Worm (Caenorhabditis elegans) whole organism, late embryonic: ENCODE data around the gene vps-52.

Experiments
- C08G9.2 ChIP-seq: sonication (generic microtip); optimal IDR thresholded peaks from 2 replicates; lab custom pipeline; 2016; ENCODE audit warnings: mild to moderate bottlenecking, missing genetic modification characterization, moderate library complexity, missing compliant biosample characterization
- K02D7.2 ChIP-seq: sonication (generic microtip); optimal IDR thresholded peaks from 2 replicates; lab custom pipeline; 2017; ENCODE audit warnings: mild to moderate bottlenecking, missing genetic modification characterization, missing compliant biosample characterization
- K09A11.1 ChIP-seq: sonication (generic microtip); optimal IDR thresholded peaks from 2 replicates; lab custom pipeline; 2017; ENCODE audit warnings: antibody characterized with exemption, mild to moderate bottlenecking, missing genetic modification characterization, missing compliant biosample characterization; ENCODE audit not compliant: insufficient read depth
- T23F11.4 ChIP-seq: fragments of 200-800 bp; sonication (Bioruptor generic); optimal IDR thresholded peaks from 2 replicates; lab custom pipeline; 2018; ENCODE audit warnings: mild to moderate bottlenecking, missing genetic modification characterization, missing compliant biosample characterization
- Y22D7AL.16 ChIP-seq: sonication (generic microtip); optimal IDR thresholded peaks from 2 replicates; lab custom pipeline; 2016; ENCODE audit warnings: missing genetic modification characterization, missing compliant biosample characterization
- ahr-1 ChIP-seq: sonication (generic microtip); optimal IDR thresholded peaks from 2 replicates; lab custom pipeline; 2016; ENCODE audit warnings: missing genetic modification characterization, missing compliant biosample characterization
- ama-1 ChIP-seq: fragments of 150-350 bp; optimal IDR thresholded peaks from 2 replicates; lab custom pipeline; 2014
- ceh-14 ChIP-seq: sonication (generic microtip); optimal IDR thresholded peaks from 2 replicates; lab custom pipeline; 2016; ENCODE audit warnings: missing genotype, missing genetic modification characterization, missing compliant biosample characterization
- ceh-18 ChIP-seq: sonication (generic microtip); optimal IDR thresholded peaks from 2 replicates; lab custom pipeline; 2016; ENCODE audit warnings: missing genetic modification characterization, missing compliant biosample characterization
- ceh-2 ChIP-seq: sonication (generic microtip); optimal IDR thresholded peaks from 2 replicates; lab custom pipeline; 2016; ENCODE audit warnings: missing genotype, missing genetic modification characterization, missing compliant biosample characterization
- ceh-24 ChIP-seq: sonication (generic microtip); optimal IDR thresholded peaks from 2 replicates; lab custom pipeline; 2016; ENCODE audit warnings: mild to moderate bottlenecking, missing genetic modification characterization, missing compliant biosample characterization
- ceh-30 ChIP-seq: fragments of 150-350 bp; optimal IDR thresholded peaks from 2 replicates; lab custom pipeline; 2014; ENCODE audit warnings: missing biosample characterization, missing genetic modification characterization
- ceh-31 ChIP-seq: sonication (generic microtip); optimal IDR thresholded peaks from 2 replicates; lab custom pipeline; 2016; ENCODE audit warnings: missing genetic modification characterization, missing compliant biosample characterization
- ceh-6 ChIP-seq: fragments of 200-800 bp; sonication (Bioruptor generic); optimal IDR thresholded peaks from 2 replicates; lab custom pipeline; 2018; ENCODE audit warnings: mild to moderate bottlenecking, missing genetic modification characterization, missing compliant biosample characterization
- che-1 ChIP-seq: sonication (generic microtip); optimal IDR thresholded peaks from 2 replicates; lab custom pipeline; 2016; ENCODE audit warnings: mild to moderate bottlenecking, missing genetic modification characterization, missing compliant biosample characterization
- dve-1 ChIP-seq: sonication (generic microtip); optimal IDR thresholded peaks from 2 replicates; lab custom pipeline; 2017; ENCODE audit warnings: antibody characterized with exemption, mild to moderate bottlenecking, missing genetic modification characterization, missing compliant biosample characterization
- elt-2 ChIP-seq: sonication (generic microtip); optimal IDR thresholded peaks from 2 replicates; lab custom pipeline; 2016; ENCODE audit warnings: missing genetic modification reagents, missing genetic modification characterization, missing compliant biosample characterization
- elt-4 ChIP-seq: sonication (generic microtip); optimal IDR thresholded peaks from 2 replicates; lab custom pipeline; 2016; ENCODE audit warnings: missing genetic modification characterization, missing compliant biosample characterization
- ets-4 ChIP-seq: sonication (generic microtip); optimal IDR thresholded peaks from 2 replicates; lab custom pipeline; 2016; ENCODE audit warnings: missing genetic modification characterization, missing compliant biosample characterization
- eyg-1 ChIP-seq: sonication (generic microtip); optimal IDR thresholded peaks from 2 replicates; lab custom pipeline; 2016; ENCODE audit warnings: missing genotype, missing genetic modification characterization, missing compliant biosample characterization
- fax-1 ChIP-seq: sonication (generic microtip); optimal IDR thresholded peaks from 2 replicates; lab custom pipeline; 2016; ENCODE audit warnings: missing genotype, missing genetic modification characterization, missing compliant biosample characterization
- fkh-10 ChIP-seq: fragments of 150-350 bp; optimal IDR thresholded peaks from 2 replicates; lab custom pipeline; 2014; ENCODE audit warnings: missing biosample characterization, missing genetic modification reagents, missing genetic modification characterization
- fkh-6 ChIP-seq: sonication (generic microtip); optimal IDR thresholded peaks from 2 replicates; lab custom pipeline; 2016; ENCODE audit warnings: missing genetic modification characterization, missing compliant biosample characterization
- gmeb-2 ChIP-seq: sonication (generic microtip); optimal IDR thresholded peaks from 2 replicates; lab custom pipeline; 2016; ENCODE audit warnings: missing genetic modification characterization, inconsistent platforms, missing compliant biosample characterization
- hlh-13 ChIP-seq: fragments of 200-800 bp; sonication (Bioruptor generic); optimal IDR thresholded peaks from 2 replicates; lab custom pipeline; 2018; ENCODE audit warnings: mild to moderate bottlenecking, missing genetic modification characterization, missing compliant biosample characterization
- hlh-15 ChIP-seq: sonication (generic microtip); optimal IDR thresholded peaks from 2 replicates; lab custom pipeline; 2016; ENCODE audit warnings: missing genetic modification characterization, missing compliant biosample characterization
- hlh-6 ChIP-seq: sonication (generic microtip); optimal IDR thresholded peaks from 2 replicates; lab custom pipeline; 2016; ENCODE audit warnings: missing genotype, missing genetic modification characterization, missing compliant biosample characterization
- hlh-8 ChIP-seq: sonication (generic microtip); optimal IDR thresholded peaks from 2 replicates; lab custom pipeline; 2016; ENCODE audit warnings: missing genotype, missing genetic modification characterization, missing compliant biosample characterization
- lim-6 ChIP-seq: sonication (generic microtip); optimal IDR thresholded peaks from 2 replicates; lab custom pipeline; 2016; ENCODE audit warnings: missing genetic modification characterization, missing compliant biosample characterization
- mec-3 ChIP-seq: sonication (generic microtip); optimal IDR thresholded peaks from 2 replicates; lab custom pipeline; 2016; ENCODE audit warnings: borderline replicate concordance, missing genetic modification characterization, missing compliant biosample characterization
- nfya-1 ChIP-seq: sonication (generic microtip); optimal IDR thresholded peaks from 2 replicates; lab custom pipeline; 2017; ENCODE audit warnings: missing genetic modification characterization, mild to moderate bottlenecking, missing compliant biosample characterization, antibody characterized with exemption, moderate library complexity
- nhr-11 ChIP-seq: fragments of 150-350 bp; optimal IDR thresholded peaks from 2 replicates; lab custom pipeline; 2014; ENCODE audit warnings: missing biosample characterization, missing genetic modification characterization
- nhr-232 ChIP-seq: sonication (generic microtip); optimal IDR thresholded peaks from 2 replicates; lab custom pipeline; 2016; ENCODE audit warnings: missing genetic modification characterization, missing compliant biosample characterization
- npax-4 ChIP-seq: sonication (generic microtip); optimal IDR thresholded peaks from 2 replicates; lab custom pipeline; 2016; ENCODE audit warnings: missing genetic modification characterization, missing compliant biosample characterization
- pat-9 ChIP-seq: fragments of 200-800 bp; sonication (Bioruptor generic); optimal IDR thresholded peaks from 2 replicates; lab custom pipeline; 2018; ENCODE audit warnings: mild to moderate bottlenecking, missing genetic modification characterization, moderate library complexity, missing compliant biosample characterization
- pha-2 ChIP-seq: sonication (generic microtip); optimal IDR thresholded peaks from 2 replicates; lab custom pipeline; 2017; ENCODE audit warnings: mild to moderate bottlenecking, missing genetic modification characterization, missing compliant biosample characterization
- pha-4 ChIP-seq: fragments of 150-350 bp; optimal IDR thresholded peaks from 2 replicates; lab custom pipeline; 2018; ENCODE audit warnings: missing biosample characterization, missing genetic modification reagents, missing genetic modification characterization
- pqm-1 ChIP-seq: sonication (generic microtip); optimal IDR thresholded peaks from 2 replicates; lab custom pipeline; 2016; ENCODE audit warnings: missing genetic modification characterization, missing compliant biosample characterization
- pros-1 ChIP-seq: fragments of 150-350 bp; optimal IDR thresholded peaks from 2 replicates; lab custom pipeline; 2014; ENCODE audit warnings: missing biosample characterization, missing genetic modification reagents, missing genetic modification characterization
- ref-2 ChIP-seq: sonication (generic microtip); optimal IDR thresholded peaks from 2 replicates; lab custom pipeline; 2016; ENCODE audit warnings: missing genetic modification characterization, missing compliant biosample characterization
- rnt-1 ChIP-seq: sonication (generic microtip); optimal IDR thresholded peaks from 2 replicates; lab custom pipeline; 2016; ENCODE audit warnings: missing genetic modification characterization, missing compliant biosample characterization
- sox-2 ChIP-seq: fragments of 200-800 bp; sonication (Bioruptor generic); IDR thresholded peaks from 2 replicates; pipeline ENCODE4 v1.3.6; 2022; ENCODE audit warnings: missing genetic modification reagents, missing genetic modification characterization, missing compliant biosample characterization
- syd-9 ChIP-seq: sonication (generic microtip); optimal IDR thresholded peaks from 2 replicates; lab custom pipeline; 2016; ENCODE audit warnings: mild to moderate bottlenecking, missing genetic modification characterization, moderate library complexity, missing compliant biosample characterization
- tbx-2 ChIP-seq: sonication (generic microtip); optimal IDR thresholded peaks from 2 replicates; lab custom pipeline; 2016; ENCODE audit warnings: missing genetic modification characterization, missing compliant biosample characterization
- tbx-7 ChIP-seq: sonication (generic microtip); optimal IDR thresholded peaks from 2 replicates; lab custom pipeline; 2016; ENCODE audit warnings: missing genotype, missing genetic modification characterization, missing compliant biosample characterization
- ttx-3 ChIP-seq: sonication (generic microtip); optimal IDR thresholded peaks from 2 replicates; lab custom pipeline; 2016; ENCODE audit warnings: missing genetic modification reagents, missing genetic modification characterization, missing compliant biosample characterization
- unc-55 ChIP-seq: sonication (generic microtip); optimal IDR thresholded peaks from 2 replicates; lab custom pipeline; 2017; ENCODE audit warnings: missing biosample characterization, missing genetic modification reagents, missing genetic modification characterization
- zip-5 ChIP-seq: sonication (generic microtip); optimal IDR thresholded peaks from 2 replicates; lab custom pipeline; 2016; ENCODE audit warnings: missing genetic modification characterization, missing compliant biosample characterization

Gene vps-52

DNA sequence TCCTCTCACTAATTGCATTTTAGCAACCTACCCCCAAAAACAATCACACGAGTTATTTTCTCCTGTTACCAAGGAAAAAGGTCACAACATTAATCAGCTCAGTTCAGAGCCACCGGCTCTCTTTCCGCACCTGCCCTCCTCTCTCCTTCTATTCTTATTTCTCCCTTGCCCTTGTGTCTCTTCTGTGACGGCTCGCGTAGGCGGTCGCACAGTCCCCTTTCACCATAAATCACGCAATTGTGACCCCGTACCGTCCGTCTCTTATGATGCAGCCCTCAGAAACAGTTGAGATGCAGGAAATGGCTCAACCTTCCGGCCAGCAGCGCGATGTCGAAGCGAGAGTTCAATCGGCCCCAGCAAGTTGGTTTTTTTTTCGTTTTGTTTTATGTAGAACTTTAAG is 2.5 kb upstream of the vps-52 start, which contains the start of gene sto-1:
Gene sto-1 (plus strand): TSS at position 200 of the 400 bp plus-strand sequence.
- TF ChIP-seq pha-4 (no peak), pqm-1 (tag; lab: Kevin White, UChicago) (no peak), tbx-7 (tag; lab: Kevin White, UChicago) (no peak), ttx-3 (tag; lab: Kevin White, UChicago) (no peak), ahr-1 (no peak), pros-1 (tag; lab: Kevin White, UChicago) (no peak), che-1 (tag; lab: Kevin White, UChicago) (no peak), ceh-18 (tag; lab: Kevin White, UChicago) (no peak), eyg-1 (tag; lab: Kevin White, UChicago) (no peak), ceh-31 (peak; percentile 4), nhr-232 (tag; lab: Kevin White, UChicago) (peak; percentile 5), ets-4 (tag; lab: Kevin White, UChicago) (no peak), ceh-2 (tag; lab: Kevin White, UChicago) (no peak), rnt-1 (tag; lab: Kevin White, UChicago) (no peak), ceh-30 (tag; lab: Kevin White, UChicago) (no peak), ceh-14 (tag; lab: Kevin White, UChicago) (no peak), hlh-6 (tag; lab: Kevin White, UChicago) (peak; percentile 59), fkh-10 (no peak), unc-55 (GFP tag; lab: Kevin White, UChicago) (no peak), elt-4 (tag; lab: Kevin White, UChicago) (no peak), ceh-24 (tag; lab: Kevin White, UChicago) (no peak), elt-2 (no peak), fax-1 (tag; lab: Kevin White, UChicago) (no peak), hlh-15 (tag; lab: Kevin White, UChicago) (no peak), C08G9.2 (tag; lab: Kevin White, UChicago) (peak; percentile 46), syd-9 (tag; lab: Kevin White, UChicago) (no peak), zip-5 (tag; lab: Kevin White, UChicago) (no peak), tbx-2 (tag; lab: Kevin White, UChicago) (peak; percentile 12), lim-6 (tag; lab: Kevin White, UChicago) (no peak), Y22D7AL.16 (tag; lab: Kevin White, UChicago) (no peak), hlh-13 (GFP tag; lab: Kevin White, UChicago) (no peak), fkh-6 (peak; percentile 37), T23F11.4 (GFP tag; lab: Kevin White, UChicago) (no peak), pat-9 (no peak), ceh-6 (GFP tag; lab: Kevin White, UChicago) (no peak), nhr-11 (tag; lab: Kevin White, UChicago) (no peak), ref-2 (tag; lab: Kevin White, UChicago) (peak; percentile 38), ama-1 (no peak), hlh-8 (no peak), K02D7.2 (no peak), sox-2 (GFP tag; lab: Robert Waterston, UW) (no peak), nfya-1 (tag; lab: Kevin White, UChicago) (no peak), mec-3 (tag; lab: Kevin White, UChicago) (no peak)

DNA sequence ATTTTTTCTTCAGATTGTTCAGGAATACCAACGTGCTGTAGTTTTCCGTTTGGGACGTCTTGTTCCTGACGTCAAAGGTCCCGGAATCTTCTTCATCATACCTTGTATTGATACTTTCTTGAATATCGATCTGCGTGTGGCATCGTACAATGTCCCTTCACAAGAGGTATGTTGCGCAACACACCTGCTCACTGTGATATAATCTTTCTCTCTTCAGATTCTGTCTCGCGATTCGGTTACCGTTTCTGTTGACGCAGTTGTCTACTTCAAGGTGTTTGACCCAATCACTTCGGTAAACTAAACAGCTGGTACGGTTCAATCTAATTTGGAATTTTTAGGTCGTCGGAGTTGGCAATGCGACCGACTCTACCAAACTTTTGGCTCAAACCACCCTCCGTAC is 1.7 kb upstream of the vps-52 start:
- TF ChIP-seq ttx-3 (tag; lab: Kevin White, UChicago), result no peak
- no peak for TF ChIP-seq npax-4 (tag; lab: Kevin White, UChicago)
- no peak for TF ChIP-seq gmeb-2 (tag; lab: Kevin White, UChicago)
- TF ChIP-seq ceh-6 (GFP tag; lab: Kevin White, UChicago), result no peak
- TF ChIP-seq Y22D7AL.16 (tag; lab: Kevin White, UChicago), result no peak
- no peak for TF ChIP-seq dve-1 (tag; lab: Kevin White, UChicago)
- TF ChIP-seq pha-2 (tag; lab: Kevin White, UChicago), result no peak
- TF ChIP-seq elt-4 (tag; lab: Kevin White, UChicago), result no peak
- no peak for TF ChIP-seq T23F11.4 (GFP tag; lab: Kevin White, UChicago)
- TF ChIP-seq ahr-1, result no peak
- no peak for TF ChIP-seq ama-1
- TF ChIP-seq che-1 (tag; lab: Kevin White, UChicago), result no peak
- no peak for TF ChIP-seq mec-3 (tag; lab: Kevin White, UChicago)
- TF ChIP-seq K09A11.1 (tag; lab: Kevin White, UChicago), result no peak
- no peak for TF ChIP-seq ceh-31
- no peak for TF ChIP-seq hlh-13 (GFP tag; lab: Kevin White, UChicago)
